Fruit fly (Drosophila melanogaster) whole organism, embryonic: ENCODE results near the gene DIP-alpha.
A peak's percentile ranks its signal among the peaks of the same experiment; 100 is the strongest.

Source experiments
- Atf3 ChIP-seq: fragments of 200-800 bp; sonication (Bioruptor generic); optimal IDR thresholded peaks from 3 replicates; lab custom pipeline; 2016; ENCODE audit warnings: missing biosample characterization, missing genetic modification characterization
- Atf6 ChIP-seq: fragments of 200-800 bp; sonication (Bioruptor generic); IDR thresholded peaks from 2 replicates; pipeline ENCODE4 v1.3.6; 2022; ENCODE audit warnings: missing biosample characterization, missing genetic modification characterization
- B-H1 ChIP-seq: fragments of 200-800 bp; sonication (Bioruptor generic); IDR thresholded peaks from 3 replicates; pipeline ENCODE4 v1.3.6; 2022; ENCODE audit warnings: missing biosample characterization, missing genetic modification characterization
- CG10274 ChIP-seq: fragments of 200-800 bp; sonication (Bioruptor generic); optimal IDR thresholded peaks from 3 replicates; lab custom pipeline; 2017; ENCODE audit warnings: missing biosample characterization, mild to moderate bottlenecking, missing genetic modification characterization
- CG11504 ChIP-seq: fragments of 200-800 bp; sonication (Bioruptor generic); optimal IDR thresholded peaks from 3 replicates; lab custom pipeline; 2019; ENCODE audit warnings: missing biosample characterization, mild to moderate bottlenecking, missing genetic modification characterization, moderate library complexity
- CG11696 ChIP-seq: fragments of 200-800 bp; sonication (Bioruptor generic); IDR thresholded peaks from 2 replicates; pipeline ENCODE4 v1.3.6; 2022; ENCODE audit warnings: missing biosample characterization, missing genetic modification characterization
- CG17802 ChIP-seq: fragments of 200-800 bp; sonication (Bioruptor generic); optimal IDR thresholded peaks from 2 replicates; lab custom pipeline; 2018; ENCODE audit warnings: missing biosample characterization, mild to moderate bottlenecking, missing genetic modification characterization, moderate library complexity
- CG18476 ChIP-seq: fragments of 200-800 bp; sonication (Bioruptor generic); optimal IDR thresholded peaks from 2 replicates; lab custom pipeline; 2016; ENCODE audit warnings: missing biosample characterization, mild to moderate bottlenecking, missing genetic modification characterization
- CG43689 ChIP-seq: fragments of 200-800 bp; sonication (Bioruptor generic); IDR thresholded peaks from 2 replicates; pipeline ENCODE4 v1.3.6; 2022; ENCODE audit warnings: missing biosample characterization, missing genetic modification characterization
- CG5180 ChIP-seq: fragments of 200-800 bp; sonication (Bioruptor generic); optimal IDR thresholded peaks from 3 replicates; lab custom pipeline; 2017; ENCODE audit warnings: missing biosample characterization, missing genetic modification characterization, mild to moderate bottlenecking, moderate library complexity, missing genetic modification reagents
- CG7987 ChIP-seq: fragments of 200-800 bp; sonication (Bioruptor generic); optimal IDR thresholded peaks from 2 replicates; lab custom pipeline; 2018; ENCODE audit warnings: missing biosample characterization, mild to moderate bottlenecking, missing genetic modification characterization, moderate library complexity
- CG8359 ChIP-seq: fragments of 200-800 bp; sonication (Bioruptor generic); optimal IDR thresholded peaks from 2 replicates; lab custom pipeline; 2017; ENCODE audit warnings: missing biosample characterization, mild to moderate bottlenecking, missing genetic modification characterization, borderline replicate concordance
- CG8478 ChIP-seq: fragments of >200 bp; optimal IDR thresholded peaks from 2 replicates; lab custom pipeline; 2018
- Deaf1 ChIP-seq: fragments of 200-800 bp; optimal IDR thresholded peaks from 3 replicates; lab custom pipeline; 2019; ENCODE audit warnings: missing biosample characterization, mild to moderate bottlenecking, missing genetic modification characterization, moderate library complexity
- Dll ChIP-seq: fragments of 200-800 bp; sonication (Bioruptor generic); IDR thresholded peaks from 4 replicates; pipeline ENCODE4 v1.3.6; 2022; ENCODE audit warnings: missing biosample characterization, missing genetic modification characterization; ENCODE audit not compliant: partially characterized antibody
- Elba2 ChIP-seq: fragments of 200-800 bp; sonication (Bioruptor generic); optimal IDR thresholded peaks from 3 replicates; lab custom pipeline; 2016; ENCODE audit warnings: missing biosample characterization, missing genetic modification characterization
- Fer3 ChIP-seq: fragments of 200-800 bp; sonication (Bioruptor generic); optimal IDR thresholded peaks from 2 replicates; lab custom pipeline; 2018; ENCODE audit warnings: missing biosample characterization, mild to moderate bottlenecking, missing genetic modification characterization, moderate library complexity
- Max ChIP-seq: fragments of 200-800 bp; sonication (Bioruptor generic); optimal IDR thresholded peaks from 2 replicates; lab custom pipeline; 2016; ENCODE audit warnings: missing biosample characterization, mild to moderate bottlenecking, missing genetic modification characterization
- Nf-YB ChIP-seq: fragments of 200-800 bp; sonication (Bioruptor generic); optimal IDR thresholded peaks from 3 replicates; lab custom pipeline; 2019; ENCODE audit warnings: missing biosample characterization, mild to moderate bottlenecking, missing genetic modification characterization, moderate library complexity
- Nf-YC ChIP-seq: fragments of 200-800 bp; optimal IDR thresholded peaks from 3 replicates; lab custom pipeline; 2019; ENCODE audit warnings: missing biosample characterization, mild to moderate bottlenecking, missing genetic modification characterization, moderate library complexity
- Scr ChIP-seq: fragments of 200-800 bp; sonication (Bioruptor generic); IDR thresholded peaks from 2 replicates; pipeline ENCODE4 v1.3.6; 2022; ENCODE audit warnings: missing biosample characterization, missing genetic modification characterization; ENCODE audit not compliant: partially characterized antibody
- Vsx1 ChIP-seq: fragments of 200-800 bp; sonication (Bioruptor generic); optimal IDR thresholded peaks from 2 replicates; lab custom pipeline; 2017; ENCODE audit warnings: missing biosample characterization, mild to moderate bottlenecking, missing genetic modification characterization, missing genetic modification reagents
- Xbp1 ChIP-seq: fragments of 200-800 bp; sonication (Bioruptor generic); optimal IDR thresholded peaks from 3 replicates; lab custom pipeline; 2016; ENCODE audit warnings: missing biosample characterization, mild to moderate bottlenecking, missing genetic modification characterization
- abd-A ChIP-seq: fragments of 200-800 bp; sonication (Bioruptor generic); optimal IDR thresholded peaks from 3 replicates; lab custom pipeline; 2019; ENCODE audit warnings: missing biosample characterization, mild to moderate bottlenecking, missing genetic modification characterization, moderate library complexity
- caup ChIP-seq: fragments of 200-800 bp; sonication (Bioruptor generic); optimal IDR thresholded peaks from 3 replicates; lab custom pipeline; 2017; ENCODE audit warnings: missing biosample characterization, mild to moderate bottlenecking, missing genetic modification characterization, moderate library complexity; ENCODE audit not compliant: severe bottlenecking
- chif ChIP-seq, 2 experiments: fragments of 200-800 bp; sonication (Bioruptor generic); optimal IDR thresholded peaks; 3 replicates each; lab custom pipeline; 2016; ENCODE audit warnings: missing biosample characterization in 2 of 2, missing genetic modification characterization in 2 of 2
- chinmo ChIP-seq: fragments of 200-800 bp; sonication (Bioruptor generic); IDR thresholded peaks from 4 replicates; pipeline ENCODE4 v1.3.6; 2022; ENCODE audit warnings: missing biosample characterization, missing genetic modification characterization; ENCODE audit not compliant: partially characterized antibody
- crol ChIP-seq: fragments of 200-800 bp; sonication (Bioruptor generic); IDR thresholded peaks from 2 replicates; pipeline ENCODE4 v1.3.6; 2022; ENCODE audit warnings: missing biosample characterization, missing genetic modification characterization
- danr ChIP-seq: fragments of 200-800 bp; sonication (Bioruptor generic); IDR thresholded peaks from 2 replicates; pipeline ENCODE4 v1.3.6; 2022; ENCODE audit warnings: missing biosample characterization, missing genetic modification characterization
- ewg ChIP-seq: fragments of 200-800 bp; sonication (Bioruptor generic); optimal IDR thresholded peaks from 3 replicates; lab custom pipeline; 2017; ENCODE audit warnings: mild to moderate bottlenecking, missing biosample characterization, missing genetic modification reagents, missing genetic modification characterization
- gt ChIP-seq: fragments of 200-800 bp; sonication (Bioruptor generic); IDR thresholded peaks from 2 replicates; pipeline ENCODE4 v1.3.6; 2022; ENCODE audit warnings: missing biosample characterization, missing genetic modification characterization
- jumu ChIP-seq: fragments of 200-800 bp; sonication (Bioruptor generic); optimal IDR thresholded peaks from 3 replicates; lab custom pipeline; 2016; ENCODE audit warnings: missing biosample characterization, missing genetic modification characterization
- ken ChIP-seq: fragments of 200-800 bp; sonication (Bioruptor generic); IDR thresholded peaks from 3 replicates; pipeline ENCODE4 v1.3.6; 2022; ENCODE audit warnings: missing biosample characterization, missing genetic modification characterization
- nerfin-1 ChIP-seq: fragments of 200-800 bp; sonication (Bioruptor generic); optimal IDR thresholded peaks from 3 replicates; lab custom pipeline; 2019; ENCODE audit warnings: missing biosample characterization, mild to moderate bottlenecking, missing genetic modification characterization, moderate library complexity
- nmo ChIP-seq: fragments of 200-800 bp; sonication (Bioruptor generic); optimal IDR thresholded peaks from 2 replicates; lab custom pipeline; 2018; ENCODE audit warnings: missing biosample characterization, mild to moderate bottlenecking, missing genetic modification characterization, moderate library complexity
- nom ChIP-seq: fragments of 200-800 bp; sonication (Bioruptor generic); optimal IDR thresholded peaks from 2 replicates; lab custom pipeline; 2017; ENCODE audit warnings: missing biosample characterization, missing genetic modification characterization, mild to moderate bottlenecking, moderate library complexity, missing genetic modification reagents
- pfk ChIP-seq: fragments of 200-800 bp; sonication (Bioruptor generic); optimal IDR thresholded peaks from 2 replicates; lab custom pipeline; 2018; ENCODE audit warnings: missing biosample characterization, mild to moderate bottlenecking, missing genetic modification characterization, moderate library complexity
- pho ChIP-seq: fragments of 200-800 bp; sonication (Bioruptor generic); optimal IDR thresholded peaks from 2 replicates; lab custom pipeline; 2016; ENCODE audit warnings: missing biosample characterization, missing genetic modification characterization
- sens ChIP-seq: fragments of 200-800 bp; sonication (Bioruptor generic); peaks from one replicate; lab custom pipeline; 2016; ENCODE audit warnings: missing biosample characterization, missing genetic modification characterization
- sim ChIP-seq: fragments of 200-800 bp; sonication (Bioruptor generic); IDR thresholded peaks from 2 replicates; pipeline ENCODE4 v1.3.6; 2022; ENCODE audit warnings: missing biosample characterization, missing genetic modification characterization
- ssp ChIP-seq: fragments of 200-800 bp; sonication (Bioruptor generic); IDR thresholded peaks from 2 replicates; pipeline ENCODE4 v1.3.6; 2022; ENCODE audit warnings: missing biosample characterization, missing genetic modification characterization
- stwl ChIP-seq: fragments of 200-800 bp; sonication (Bioruptor generic); optimal IDR thresholded peaks from 3 replicates; lab custom pipeline; 2018; ENCODE audit warnings: missing biosample characterization, mild to moderate bottlenecking, missing genetic modification characterization, moderate library complexity
- wor ChIP-seq: fragments of 200-800 bp; sonication (Bioruptor generic); IDR thresholded peaks from 2 replicates; pipeline ENCODE4 v1.3.6; 2022; ENCODE audit warnings: missing biosample characterization, missing genetic modification characterization
- zen ChIP-seq: fragments of 200-800 bp; sonication (Bioruptor generic); optimal IDR thresholded peaks from 3 replicates; lab custom pipeline; 2018; ENCODE audit warnings: missing biosample characterization, mild to moderate bottlenecking, missing genetic modification characterization, moderate library complexity

DIP-alpha gene

DNA sequence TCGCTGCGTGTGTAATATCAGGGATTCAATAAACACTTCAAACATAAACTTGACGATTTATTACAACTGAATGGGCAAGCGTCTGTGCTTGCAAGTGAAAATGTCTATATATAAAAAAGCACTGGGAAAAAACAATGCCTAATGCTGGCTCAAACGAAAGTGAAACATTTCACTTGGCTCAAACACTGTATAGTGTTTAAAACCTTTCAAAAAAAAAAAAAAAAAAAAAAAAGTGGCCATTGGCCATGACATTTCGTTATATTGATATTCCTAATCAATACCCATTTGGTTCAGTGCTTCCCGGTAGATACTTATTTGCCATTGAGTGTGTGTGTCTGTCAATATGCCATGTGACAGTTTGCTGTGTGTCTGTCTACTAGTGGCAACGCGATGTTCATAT, 32.7 kb downstream of the DIP-alpha start (continued):
- peak; percentile 56; the same call in 1 of the 3 replicates for TF ChIP-seq ken
- TF ChIP-seq Atf6 (GFP tag; lab: Robert Waterston, UW): 0 out of 2 replicates have a peak, but pooled peaks have one; percentile 30
- TF ChIP-seq Atf3 (GFP tag; lab: Kevin White, UChicago): peak; percentile 40
- TF ChIP-seq stwl: no peak
- 0 out of 2 replicates have a peak, but pooled peaks have one; percentile 12 for TF ChIP-seq danr (GFP tag; lab: Robert Waterston, UW)
- no peak for TF ChIP-seq B-H1
- peak; percentile 29 to 43 for TF ChIP-seq chif (GFP tag; optimal IDR thresholded peaks at IDR 0.05; lab: Kevin White, UChicago)
- peak; percentile 33; the same call in 1 of the 2 replicates for TF ChIP-seq ssp
- no peak for TF ChIP-seq CG18476 (GFP tag; lab: Kevin White, UChicago)
- TF ChIP-seq Fer3 (tag; lab: Kevin White, UChicago): no peak
- no peak for TF ChIP-seq caup (GFP tag; lab: Kevin White, UChicago)
- TF ChIP-seq pho (GFP tag; lab: Kevin White, UChicago): peak; percentile 14
- peak; percentile 23; the same call in 1 of the 2 replicates for TF ChIP-seq wor (GFP tag; lab: Robert Waterston, UW)
- TF ChIP-seq Xbp1 (GFP tag; lab: Kevin White, UChicago): peak; percentile 48
- TF ChIP-seq pfk (GFP tag; lab: Kevin White, UChicago): no peak
- TF ChIP-seq, all 482 proteins: peak for 101

DNA sequence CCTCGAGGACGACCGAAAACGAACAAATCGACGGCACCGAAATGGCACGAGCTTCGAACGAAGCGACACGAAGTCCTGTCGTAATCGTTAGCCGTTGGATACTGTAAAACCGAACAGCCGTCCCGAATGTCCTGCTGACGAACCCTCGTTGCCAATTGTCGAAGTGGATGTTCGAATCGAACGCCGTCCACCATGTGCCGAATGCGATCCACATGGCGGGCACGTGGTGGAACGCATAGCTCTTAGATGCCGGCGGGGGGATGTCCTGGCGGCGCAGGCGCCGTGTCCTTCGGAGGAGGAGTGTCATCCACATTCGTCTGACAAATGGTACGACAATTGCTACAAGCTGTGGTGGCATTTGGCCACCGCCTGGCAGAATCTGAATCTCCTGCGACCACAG, 40.8 kb downstream of the DIP-alpha start:
- TF ChIP-seq CG5180 (GFP tag; lab: Kevin White, UChicago) (peak; percentile 89), CG11504 (tag; lab: Kevin White, UChicago) (no peak), zen (tag; lab: Kevin White, UChicago) (no peak), nom (GFP tag; lab: Kevin White, UChicago) (no peak), CG17802 (no peak), chinmo (0 out of 4 replicates have a peak, but pooled peaks have one; percentile 22), B-H1 (no peak), Dll (GFP tag; lab: Robert Waterston, UW) (no peak), Deaf1 (tag; lab: Kevin White, UChicago) (peak; percentile 98), nmo (no peak), gt (GFP tag; lab: Robert Waterston, UW) (no peak), Nf-YB (peak; percentile 82), Max (GFP tag; lab: Kevin White, UChicago) (peak; percentile 76), Vsx1 (GFP tag; lab: Kevin White, UChicago) (no peak), ewg (GFP tag; lab: Kevin White, UChicago) (peak; percentile 94), sens (GFP tag; lab: Kevin White, UChicago) (peak; percentile 15), sim (GFP tag; lab: Robert Waterston, UW) (no peak), CG8478 (lab: Kevin White, UChicago) (no peak), CG7987 (GFP tag; lab: Kevin White, UChicago) (no peak), Scr (GFP tag; lab: Robert Waterston, UW) (no peak), jumu (no peak), Nf-YC (tag; lab: Kevin White, UChicago) (peak; percentile 95), Elba2 (GFP tag; lab: Kevin White, UChicago) (no peak), nerfin-1 (tag; lab: Kevin White, UChicago) (peak; percentile 69), abd-A (tag; lab: Kevin White, UChicago) (peak; percentile 55), crol (GFP tag; lab: Robert Waterston, UW) (peak; percentile 67), CG11696 (no peak), CG8359 (GFP tag; lab: Kevin White, UChicago) (no peak), CG10274 (GFP tag; lab: Kevin White, UChicago) (no peak), CG43689 (GFP tag; lab: Robert Waterston, UW) (no peak)
